Worm (Caenorhabditis elegans): Measurements from ENCODE around the gene C23H5.15.

DNA sequence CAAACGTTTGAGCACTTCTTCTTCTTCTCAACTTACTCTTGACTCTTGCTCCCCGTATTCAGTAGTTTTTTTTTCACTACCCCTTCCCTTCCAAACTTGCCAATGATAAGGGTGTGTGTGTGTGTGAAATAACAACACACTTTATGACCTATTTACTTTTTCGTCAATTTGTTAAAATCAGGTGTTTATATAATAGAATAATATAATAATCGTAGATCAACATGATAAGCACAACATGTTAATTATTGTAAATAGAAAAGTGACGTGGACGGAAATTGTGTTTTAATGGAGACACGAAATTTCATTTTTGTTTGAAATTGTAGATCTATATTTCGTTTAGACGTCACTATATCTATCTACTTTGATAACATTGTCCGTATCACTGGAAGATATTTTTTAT is 22.4 kb downstream of the C23H5.15 start:
- TF ChIP-seq tra-4 (tag; optimal IDR thresholded peaks at IDR 0.05): no peak
- no peak for TF ChIP-seq ama-1 (optimal IDR thresholded peaks at IDR 0.05)
